Fruit fly (Drosophila melanogaster) whole organism, embryonic: Measurements from ENCODE around the gene IntS14.

Source experiments
- Asciz ChIP-seq: fragments of 200-800 bp; sonication (Bioruptor generic); optimal IDR thresholded peaks from 2 replicates; lab custom pipeline; 2017; ENCODE audit warnings: missing biosample characterization, mild to moderate bottlenecking, missing genetic modification characterization, missing genetic modification reagents
- CG11695 ChIP-seq: fragments of 200-800 bp; sonication (Bioruptor generic); IDR thresholded peaks from 3 replicates; pipeline ENCODE4 v1.3.6; 2022; ENCODE audit warnings: missing biosample characterization, missing genetic modification characterization
- CG12744 ChIP-seq: fragments of 200-800 bp; sonication (Bioruptor generic); optimal IDR thresholded peaks from 2 replicates; lab custom pipeline; 2016; ENCODE audit warnings: missing biosample characterization, missing genetic modification characterization
- CG12769 ChIP-seq: fragments of 200-800 bp; sonication (Bioruptor generic); optimal IDR thresholded peaks from 2 replicates; lab custom pipeline; 2019; ENCODE audit warnings: missing biosample characterization, mild to moderate bottlenecking, missing genetic modification characterization, moderate library complexity
- CG14667 ChIP-seq: fragments of 200-800 bp; sonication (Bioruptor generic); IDR thresholded peaks from 2 replicates; pipeline ENCODE4 v1.3.6; 2022; ENCODE audit warnings: missing biosample characterization, missing genetic modification characterization
- CG15011 ChIP-seq: fragments of 200-800 bp; sonication (Bioruptor generic); optimal IDR thresholded peaks from 3 replicates; lab custom pipeline; 2018; ENCODE audit warnings: missing biosample characterization, mild to moderate bottlenecking, missing genetic modification characterization
- CG16813 ChIP-seq: fragments of 200-800 bp; sonication (Bioruptor generic); IDR thresholded peaks from 3 replicates; pipeline ENCODE4 v1.3.6; 2022; ENCODE audit warnings: missing biosample characterization, missing genetic modification characterization; ENCODE audit not compliant: partially characterized antibody
- CG17328 ChIP-seq: fragments of 200-800 bp; sonication (Bioruptor generic); IDR thresholded peaks from 2 replicates; pipeline ENCODE4 v1.3.6; 2022; ENCODE audit warnings: missing biosample characterization, missing genetic modification characterization
- CG17359 ChIP-seq: fragments of 200-800 bp; sonication (Bioruptor generic); optimal IDR thresholded peaks from 3 replicates; lab custom pipeline; 2018; ENCODE audit warnings: missing biosample characterization, mild to moderate bottlenecking, missing genetic modification characterization, moderate library complexity
- CG17612 ChIP-seq: fragments of 200-800 bp; sonication (Bioruptor generic); IDR thresholded peaks from 2 replicates; pipeline ENCODE4 v1.3.6; 2022; ENCODE audit warnings: missing biosample characterization, missing genetic modification characterization
- CG1832 ChIP-seq: fragments of 200-800 bp; sonication (Bioruptor generic); optimal IDR thresholded peaks from 2 replicates; lab custom pipeline; 2017; ENCODE audit warnings: missing biosample characterization, mild to moderate bottlenecking, missing genetic modification characterization, inconsistent platforms
- CG2712 ChIP-seq: fragments of 200-800 bp; optimal IDR thresholded peaks from 3 replicates; lab custom pipeline; 2019; ENCODE audit warnings: missing biosample characterization, mild to moderate bottlenecking, missing genetic modification characterization, moderate library complexity
- CG31388 ChIP-seq: fragments of 200-800 bp; sonication (Bioruptor generic); optimal IDR thresholded peaks from 2 replicates; lab custom pipeline; 2016; ENCODE audit warnings: missing biosample characterization, missing genetic modification characterization
- CG31441 ChIP-seq: fragments of 200-800 bp; sonication (Bioruptor generic); IDR thresholded peaks from 2 replicates; pipeline ENCODE4 v1.3.6; 2022; ENCODE audit warnings: missing biosample characterization, missing genetic modification characterization
- CG4820 ChIP-seq: fragments of 200-800 bp; sonication (Bioruptor generic); optimal IDR thresholded peaks from 3 replicates; lab custom pipeline; 2016; ENCODE audit warnings: missing biosample characterization, missing genetic modification characterization
- CG8478 ChIP-seq: fragments of >200 bp; optimal IDR thresholded peaks from 2 replicates; lab custom pipeline; 2018
- E2f1 ChIP-seq: fragments of 200-800 bp; sonication (Bioruptor generic); IDR thresholded peaks from 2 replicates; pipeline ENCODE4 v1.3.6; 2022; ENCODE audit warnings: missing biosample characterization, missing genetic modification characterization
- Ets65A ChIP-seq: fragments of 200-800 bp; sonication (Bioruptor generic); peaks from one replicate; lab custom pipeline; 2016; ENCODE audit warnings: missing biosample characterization, missing genetic modification characterization
- GATAe ChIP-seq: fragments of 200-800 bp; sonication (Bioruptor generic); conservative IDR thresholded peaks from 2 replicates; pipeline ENCODE4 v1.3.6; 2022; ENCODE audit warnings: missing biosample characterization, missing genetic modification characterization
- HHEX ChIP-seq: fragments of 200-800 bp; sonication (Bioruptor generic); optimal IDR thresholded peaks from 3 replicates; lab custom pipeline; 2017; ENCODE audit warnings: missing biosample characterization, mild to moderate bottlenecking, missing genetic modification characterization, missing genetic modification reagents
- Lhr ChIP-seq: fragments of 200-800 bp; sonication (Bioruptor generic); optimal IDR thresholded peaks from 3 replicates; lab custom pipeline; 2017; ENCODE audit warnings: mild to moderate bottlenecking, missing biosample characterization, missing genetic modification reagents, missing genetic modification characterization
- Pdp1 ChIP-seq, 2 experiments: fragments of 200-800 bp; sonication (Bioruptor generic); optimal IDR thresholded peaks; 3 replicates each; lab custom pipeline; 2016; ENCODE audit warnings: missing biosample characterization in 2 of 2, missing genetic modification characterization in 2 of 2, mild to moderate bottlenecking in 1 of 2, moderate library complexity in 1 of 2
- ac ChIP-seq: fragments of 200-800 bp; sonication (Bioruptor generic); optimal IDR thresholded peaks from 3 replicates; lab custom pipeline; 2017; ENCODE audit warnings: missing biosample characterization, mild to moderate bottlenecking, missing genetic modification characterization
- ase ChIP-seq: fragments of 200-800 bp; sonication (Bioruptor generic); IDR thresholded peaks from 3 replicates; pipeline ENCODE4 v1.3.6; 2022; ENCODE audit warnings: missing biosample characterization, missing genetic modification characterization
- bsh ChIP-seq, 2 experiments: fragments of 200-800 bp; sonication (Bioruptor generic); optimal IDR thresholded peaks; 2 replicates each; lab custom pipeline; 2017 to 2018; ENCODE audit warnings: mild to moderate bottlenecking in 2 of 2, missing biosample characterization in 2 of 2, missing genetic modification characterization in 2 of 2, moderate library complexity in 1 of 2
- caup ChIP-seq: fragments of 200-800 bp; sonication (Bioruptor generic); optimal IDR thresholded peaks from 3 replicates; lab custom pipeline; 2017; ENCODE audit warnings: missing biosample characterization, mild to moderate bottlenecking, missing genetic modification characterization, moderate library complexity; ENCODE audit not compliant: severe bottlenecking
- crp ChIP-seq, 2 experiments: fragments of 200-800 bp; sonication (Bioruptor generic); optimal IDR thresholded peaks; 2 replicates in 1 of 2; 3 replicates in 1 of 2; lab custom pipeline; 2017; ENCODE audit warnings: missing biosample characterization in 2 of 2, missing genetic modification characterization in 2 of 2, mild to moderate bottlenecking in 1 of 2, moderate library complexity in 1 of 2
- ems ChIP-seq: fragments of 200-800 bp; sonication (Bioruptor generic); optimal IDR thresholded peaks from 3 replicates; lab custom pipeline; 2016; ENCODE audit warnings: missing biosample characterization, missing genetic modification characterization
- fd3F ChIP-seq: fragments of 200-800 bp; sonication (Bioruptor generic); optimal IDR thresholded peaks from 2 replicates; lab custom pipeline; 2018; ENCODE audit warnings: missing biosample characterization, mild to moderate bottlenecking, missing genetic modification characterization, moderate library complexity
- fd64A ChIP-seq: fragments of 200-800 bp; sonication (Bioruptor generic); optimal IDR thresholded peaks from 3 replicates; lab custom pipeline; 2018; ENCODE audit warnings: missing biosample characterization, mild to moderate bottlenecking, missing genetic modification characterization
- ftz-f1 ChIP-seq: fragments of 200-800 bp; sonication (Bioruptor generic); optimal IDR thresholded peaks from 2 replicates; lab custom pipeline; 2016; ENCODE audit warnings: missing biosample characterization, missing genetic modification characterization
- gce ChIP-seq: fragments of 200-800 bp; sonication (Bioruptor generic); IDR thresholded peaks from 3 replicates; pipeline ENCODE4 v1.3.6; 2022; ENCODE audit warnings: missing biosample characterization, missing genetic modification characterization
- gsb-n ChIP-seq: fragments of 200-800 bp; sonication (Bioruptor generic); optimal IDR thresholded peaks from 3 replicates; lab custom pipeline; 2018; ENCODE audit warnings: missing biosample characterization, mild to moderate bottlenecking, missing genetic modification characterization
- hb ChIP-seq: fragments of 200-800 bp; sonication (Bioruptor generic); IDR thresholded peaks from 3 replicates; pipeline ENCODE4 v1.3.6; 2022; ENCODE audit warnings: missing biosample characterization, missing genetic modification characterization; ENCODE audit not compliant: partially characterized antibody
- insv ChIP-seq, 2 experiments: fragments of 200-800 bp; sonication (Bioruptor generic); optimal IDR thresholded peaks; 3 replicates each; lab custom pipeline; 2016 to 2018; ENCODE audit warnings: missing biosample characterization in 2 of 2, missing genetic modification characterization in 2 of 2
- jigr1 ChIP-seq: fragments of 200-800 bp; sonication (Bioruptor generic); IDR thresholded peaks from 3 replicates; pipeline ENCODE4 v1.3.6; 2022; ENCODE audit warnings: missing biosample characterization, missing genetic modification characterization
- org-1 ChIP-seq: fragments of 200-800 bp; sonication (Bioruptor generic); optimal IDR thresholded peaks from 2 replicates; lab custom pipeline; 2017; ENCODE audit warnings: missing biosample characterization, missing genetic modification characterization
- pfk ChIP-seq: fragments of 200-800 bp; sonication (Bioruptor generic); optimal IDR thresholded peaks from 2 replicates; lab custom pipeline; 2018; ENCODE audit warnings: missing biosample characterization, mild to moderate bottlenecking, missing genetic modification characterization, moderate library complexity
- pho ChIP-seq: fragments of 200-800 bp; sonication (Bioruptor generic); optimal IDR thresholded peaks from 2 replicates; lab custom pipeline; 2016; ENCODE audit warnings: missing biosample characterization, missing genetic modification characterization
- schlank ChIP-seq: fragments of 200-800 bp; sonication (Bioruptor generic); optimal IDR thresholded peaks from 2 replicates; lab custom pipeline; 2018; ENCODE audit warnings: missing biosample characterization, mild to moderate bottlenecking, missing genetic modification characterization
- sd ChIP-seq: fragments of 200-800 bp; sonication (Bioruptor generic); optimal IDR thresholded peaks from 3 replicates; lab custom pipeline; 2018; ENCODE audit warnings: missing biosample characterization, mild to moderate bottlenecking, missing genetic modification characterization, moderate library complexity
- slbo ChIP-seq: fragments of 200-800 bp; sonication (Bioruptor generic); IDR thresholded peaks from 2 replicates; pipeline ENCODE4 v1.3.6; 2022; ENCODE audit warnings: missing biosample characterization, missing genetic modification characterization
- stc ChIP-seq: fragments of 200-800 bp; sonication (Bioruptor generic); IDR thresholded peaks from 2 replicates; pipeline ENCODE4 v1.3.6; 2022; ENCODE audit warnings: missing biosample characterization, missing genetic modification characterization
- stwl ChIP-seq: fragments of 200-800 bp; sonication (Bioruptor generic); optimal IDR thresholded peaks from 3 replicates; lab custom pipeline; 2018; ENCODE audit warnings: missing biosample characterization, mild to moderate bottlenecking, missing genetic modification characterization, moderate library complexity
- unpg ChIP-seq: fragments of 200-800 bp; sonication (Bioruptor generic); optimal IDR thresholded peaks from 3 replicates; lab custom pipeline; 2018; ENCODE audit warnings: missing biosample characterization, mild to moderate bottlenecking, missing genetic modification characterization, moderate library complexity
- vvl ChIP-seq: fragments of 200-800 bp; sonication (Bioruptor generic); IDR thresholded peaks from 2 replicates; pipeline ENCODE4 v1.3.6; 2022; ENCODE audit warnings: missing biosample characterization, missing genetic modification characterization
- zen ChIP-seq: fragments of 200-800 bp; sonication (Bioruptor generic); optimal IDR thresholded peaks from 3 replicates; lab custom pipeline; 2018; ENCODE audit warnings: missing biosample characterization, mild to moderate bottlenecking, missing genetic modification characterization, moderate library complexity
- zfh1 ChIP-seq: fragments of 200-800 bp; sonication (Bioruptor generic); IDR thresholded peaks from 3 replicates; pipeline ENCODE4 v1.3.6; 2022; ENCODE audit warnings: missing biosample characterization, missing genetic modification characterization

The IntS14 gene

DNA sequence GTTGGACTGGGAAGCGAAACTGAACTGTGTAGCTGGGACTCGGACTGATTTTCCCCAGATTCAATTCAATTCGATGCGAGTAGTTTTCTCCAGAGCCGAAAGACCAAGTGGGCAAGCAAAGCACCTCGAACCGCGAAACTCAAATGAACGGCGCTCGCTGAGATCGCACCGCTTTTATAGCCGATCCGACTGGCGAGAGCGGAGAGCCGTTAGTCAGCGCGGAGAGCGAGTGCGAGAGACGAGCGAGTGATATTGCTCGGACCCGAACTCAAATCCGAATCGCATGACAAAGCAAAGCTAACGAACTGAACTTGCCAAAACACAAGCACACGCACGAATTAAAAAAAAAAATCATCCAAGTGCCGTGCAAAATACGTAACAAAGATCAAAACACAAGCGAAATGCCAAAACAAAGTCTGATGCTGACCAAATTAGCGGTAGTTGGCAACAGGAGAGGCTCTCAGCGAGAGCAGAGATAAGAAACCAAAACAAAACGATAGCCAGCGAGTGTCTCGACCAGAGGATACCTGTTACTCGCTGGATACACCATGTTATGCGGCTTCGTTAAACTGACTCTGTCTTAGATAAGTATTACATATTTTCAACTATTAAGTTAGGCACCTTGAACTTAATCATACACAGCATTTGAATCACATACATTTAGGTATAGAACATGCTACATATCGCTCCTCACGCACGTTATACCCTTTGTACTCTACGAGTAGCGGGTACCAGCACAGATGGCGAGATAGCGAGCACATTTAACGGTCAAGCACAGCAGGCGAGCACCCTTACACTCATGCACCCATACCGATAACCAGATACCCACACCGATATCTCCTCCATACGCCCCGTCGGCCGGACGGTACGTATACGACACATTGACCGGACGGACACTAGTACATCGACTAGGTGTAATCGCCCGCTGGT lies 45.1 kb upstream of the IntS14 start (continued):
- TF ChIP-seq CG11695 (GFP tag; lab: Robert Waterston, UW) (peak; percentile 77; the same call in 2 of the 3 replicates), fd3F (GFP tag; lab: Kevin White, UChicago) (peak; percentile 60), bsh (GFP tag; optimal IDR thresholded peaks at IDR 0.05; lab: Kevin White, UChicago) (peak in 1 of 2 experiments; percentile 60), CG12769 (peak; percentile 93), Pdp1 (GFP tag; optimal IDR thresholded peaks at IDR 0.05; lab: Kevin White, UChicago) (peak; percentile 23 to 53), ac (GFP tag; lab: Kevin White, UChicago) (no peak), jigr1 (GFP tag; lab: Robert Waterston, UW) (peak; percentile 46; the same call in 1 of the 3 replicates), slbo (GFP tag; lab: Robert Waterston, UW) (peak; percentile 86), gce (GFP tag; lab: Robert Waterston, UW) (no peak), pho (GFP tag; lab: Kevin White, UChicago) (peak; percentile 77), insv (GFP tag; optimal IDR thresholded peaks at IDR 0.05; lab: Kevin White, UChicago) (peak in 1 of 2 experiments; percentile 21), CG17359 (tag; lab: Kevin White, UChicago) (peak; percentile 54), crp (GFP tag; optimal IDR thresholded peaks at IDR 0.05; lab: Kevin White, UChicago) (peak in 1 of 2 experiments; percentile 14), CG31441 (GFP tag; lab: Robert Waterston, UW) (peak; percentile 73), CG14667 (no peak; the same call in 1 of the 2 replicates), caup (GFP tag; lab: Kevin White, UChicago) (peak; percentile 70), GATAe (GFP tag; lab: Robert Waterston, UW) (peak; percentile 85), schlank (tag; lab: Kevin White, UChicago) (peak; percentile 79), ase (peak; percentile 55; the same call in 1 of the 3 replicates), CG4820 (GFP tag; lab: Kevin White, UChicago) (peak; percentile 61), CG17612 (peak; percentile 20; the same call in 1 of the 2 replicates), gsb-n (no peak), ems (GFP tag; lab: Kevin White, UChicago) (peak; percentile 59), zen (peak; percentile 55), Ets65A (GFP tag; lab: Kevin White, UChicago) (peak; percentile 81), zfh1 (GFP tag; lab: Robert Waterston, UW) (peak; percentile 72), CG31388 (GFP tag; lab: Kevin White, UChicago) (no peak), org-1 (GFP tag; lab: Kevin White, UChicago) (peak; percentile 78), unpg (peak; percentile 70), vvl (GFP tag; lab: Robert Waterston, UW) (peak; percentile 83), fd64A (GFP tag; lab: Kevin White, UChicago) (no peak), CG1832 (GFP tag; lab: Kevin White, UChicago) (no peak), HHEX (peak; percentile 65), hb (GFP tag; lab: Robert Waterston, UW) (no peak), CG15011 (peak; percentile 50), sd (tag; lab: Kevin White, UChicago) (peak; percentile 49), CG17328 (GFP tag; lab: Robert Waterston, UW) (peak; percentile 62), Asciz (peak; percentile 57), stc (GFP tag; lab: Robert Waterston, UW) (peak; percentile 64), ftz-f1 (GFP tag; lab: Kevin White, UChicago) (peak; percentile 20), CG2712 (tag; lab: Kevin White, UChicago) (peak; percentile 65), CG8478 (lab: Kevin White, UChicago) (no peak), Lhr (GFP tag; lab: Kevin White, UChicago) (no peak), E2f1 (GFP tag; lab: Robert Waterston, UW) (peak; percentile 75), CG16813 (no peak), CG12744 (peak; percentile 28), stwl (tag; lab: Kevin White, UChicago) (peak; percentile 4), pfk (no peak)
